Worm (Caenorhabditis elegans): ENCODE measurements around the gene znf-706.

DNA sequence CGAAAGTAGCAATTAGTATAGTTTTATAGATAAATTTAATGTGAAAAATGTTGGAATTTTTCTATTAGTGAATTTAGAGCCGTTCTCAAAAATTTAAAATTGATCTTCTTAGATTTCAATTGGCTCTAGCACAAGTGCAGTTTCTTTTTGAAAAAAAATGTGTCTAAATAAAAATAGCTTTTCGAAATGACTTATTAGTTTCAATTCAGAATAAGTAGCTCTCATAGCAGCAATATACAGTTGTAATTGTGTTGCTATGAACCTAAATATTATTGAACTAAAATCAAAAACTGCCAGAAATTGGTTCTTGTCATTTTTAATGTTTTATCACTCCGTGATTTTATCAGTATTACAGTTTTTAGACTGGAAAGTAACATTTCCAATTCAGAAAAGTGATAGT lies 21.7 kb upstream of the znf-706 start:
- TF ChIP-seq Y53G8AR.9 (GFP tag; conservative IDR thresholded peaks at IDR 0.05) (no peak), nhr-90 (tag; optimal IDR thresholded peaks at IDR 0.05) (no peak), pha-4 (tag; optimal IDR thresholded peaks at IDR 0.05) (no peak)

Measured in whole organism, young adult.